Fruit fly (Drosophila melanogaster) S2 (cell line): Measurements from ENCODE around the gene CG5910.
A peak's percentile ranks its signal among the peaks of the same experiment; 100 is the strongest.

Source experiments
- CG8478 ChIP-seq: fragments of >200 bp; optimal IDR thresholded peaks from 2 replicates; lab custom pipeline; 2018
- CTCF ChIP-seq, 2 experiments: fragments of >200 bp; optimal IDR thresholded peaks; 2 replicates each; lab custom pipeline; 2018

Gene CG5910

DNA sequence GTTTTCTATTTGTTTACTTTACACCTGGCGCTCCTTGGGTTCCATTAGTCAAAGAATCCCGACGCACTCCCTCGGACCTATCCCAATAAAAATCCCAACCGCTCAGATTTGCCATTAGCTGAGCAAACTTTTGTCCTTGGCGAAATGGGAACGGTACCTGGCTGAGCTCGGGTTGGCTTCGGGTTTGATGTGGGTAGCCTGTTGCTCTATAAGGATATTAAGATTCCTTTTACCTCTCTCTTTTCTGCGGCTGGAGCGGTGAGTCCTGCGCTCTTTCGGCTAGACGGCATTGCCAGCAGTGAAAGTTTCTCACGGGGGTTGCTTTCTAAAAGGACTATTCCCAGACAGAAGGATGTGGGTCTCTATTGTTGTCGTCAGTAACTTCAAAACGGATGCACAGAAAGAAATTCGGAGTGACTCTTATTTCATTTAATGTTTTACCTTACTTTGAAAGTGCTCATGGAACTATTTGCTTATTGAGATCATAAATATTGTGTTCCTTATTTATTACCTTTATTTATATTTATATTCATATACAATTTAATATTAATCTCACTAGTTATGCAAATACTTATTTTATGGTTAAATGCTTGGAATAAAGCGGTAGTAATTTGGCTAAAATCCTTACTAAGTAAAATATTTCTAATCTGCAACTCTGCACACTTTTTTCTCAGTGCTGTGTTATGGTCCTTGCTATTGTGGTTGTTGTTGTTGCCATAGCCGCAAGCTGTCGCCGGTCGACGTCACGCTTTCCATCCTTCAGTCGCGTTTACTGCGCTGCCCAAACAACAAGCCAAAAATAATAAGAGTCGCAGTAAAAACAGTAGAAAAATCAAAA is at the start of gene CG5910:
Gene CG5910 (plus strand): TSS at position 788 of the 838 bp plus-strand sequence.
- TF ChIP-seq CTCF (optimal IDR thresholded peaks at IDR 0.05; lab: Kevin White, UChicago) = no peak
- TF ChIP-seq CG8478 (lab: Kevin White, UChicago) = no peak

DNA sequence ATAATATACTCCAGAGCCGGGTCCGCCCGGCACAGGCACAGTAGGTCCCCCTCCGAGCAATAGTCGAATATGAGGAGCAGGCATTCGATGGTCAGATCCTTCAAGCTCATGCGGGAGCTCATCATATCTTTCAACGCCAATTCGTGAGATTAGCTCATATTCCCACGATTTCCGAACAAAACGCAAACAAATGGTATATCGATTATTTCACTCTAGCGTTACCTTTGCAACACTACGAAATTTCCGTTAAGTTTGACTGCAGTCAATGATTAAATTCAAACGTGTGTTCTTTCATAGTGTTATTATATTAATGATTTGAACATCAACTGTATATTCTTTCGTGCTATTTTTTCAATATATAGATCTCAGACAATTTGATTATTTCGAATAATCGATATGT is 48.9 kb upstream of the CG5910 start, which contains the start of gene CG33969:
Gene CG33969 (minus strand): TSS at position 197 of the 400 bp plus-strand sequence.
- no peak for TF ChIP-seq CTCF (optimal IDR thresholded peaks at IDR 0.05; lab: Kevin White, UChicago)
- no peak for TF ChIP-seq CG8478 (lab: Kevin White, UChicago)

DNA sequence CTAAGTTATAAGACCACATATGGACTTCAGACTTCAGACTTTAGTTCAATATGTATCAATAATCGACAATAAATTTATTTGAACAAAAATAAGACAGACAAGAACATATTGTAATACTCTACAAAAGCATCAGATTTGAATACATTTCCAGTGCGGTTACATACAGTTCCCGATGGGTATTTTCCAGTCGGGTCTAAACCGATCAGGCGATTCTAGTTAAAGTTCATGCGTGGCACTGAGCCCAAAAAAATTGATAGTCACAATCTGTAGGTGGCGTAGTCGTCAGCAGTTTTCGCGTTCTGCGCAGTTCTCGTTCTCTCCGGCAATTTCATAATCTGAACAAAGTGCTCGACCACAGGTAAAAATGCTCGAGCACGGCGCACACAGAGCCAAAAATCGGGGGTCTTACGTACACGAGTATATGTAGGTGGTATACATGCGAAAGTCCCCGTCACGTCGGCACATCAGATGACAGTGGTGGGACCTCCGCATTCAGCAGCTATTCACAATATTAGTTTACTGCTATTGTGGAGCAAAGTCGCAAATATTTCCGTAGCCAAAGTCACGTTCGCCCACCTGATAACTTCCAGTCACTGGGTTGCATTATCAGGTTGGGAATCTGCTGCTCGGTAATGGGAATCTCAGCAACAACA is 46.8 kb upstream of the CG5910 start:
- TF ChIP-seq CTCF (optimal IDR thresholded peaks at IDR 0.05; lab: Kevin White, UChicago) (no peak), CG8478 (lab: Kevin White, UChicago) (no peak)

DNA sequence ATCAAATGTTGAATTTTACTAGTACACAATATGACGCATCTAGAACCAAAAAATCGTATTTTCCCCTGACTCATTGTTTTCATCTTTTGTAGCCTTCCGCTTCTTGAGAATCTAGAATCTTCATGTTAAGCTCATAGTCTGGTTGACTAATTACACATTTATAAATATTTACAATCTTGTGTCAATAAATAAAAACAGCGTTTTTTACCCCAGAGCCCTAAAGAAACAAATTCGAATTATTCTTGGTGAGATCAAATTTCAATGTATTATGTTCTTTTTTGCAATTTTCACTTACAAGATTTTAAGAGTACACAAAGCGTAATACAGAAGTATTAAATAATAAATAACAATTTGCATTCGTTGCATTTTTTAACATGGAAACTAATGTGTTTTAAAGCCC is 46.2 kb upstream of the CG5910 start:
- TF ChIP-seq CG8478 (lab: Kevin White, UChicago) (no peak), CTCF (optimal IDR thresholded peaks at IDR 0.05; lab: Kevin White, UChicago) (no peak)

DNA sequence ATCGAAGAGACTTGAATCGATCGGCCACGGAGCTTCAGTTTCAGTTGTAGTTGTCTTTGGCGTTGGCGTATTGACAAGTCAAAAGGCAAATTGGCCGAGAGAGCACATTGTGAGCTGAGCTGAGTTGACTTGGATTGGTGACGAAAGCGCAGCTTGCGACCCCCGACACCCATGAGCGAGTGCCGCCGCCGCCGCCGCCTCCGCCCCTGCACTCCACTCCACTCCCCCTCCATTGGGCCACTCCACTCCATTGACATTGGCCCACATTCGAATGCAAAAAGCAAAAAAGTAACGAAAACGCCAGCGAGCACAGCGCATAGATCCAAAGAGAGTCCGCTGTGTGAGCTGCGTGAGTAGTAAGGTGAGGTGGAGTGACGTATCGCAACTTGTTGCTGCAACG is 44.4 kb upstream of the CG5910 start:
- TF ChIP-seq CTCF (optimal IDR thresholded peaks at IDR 0.05; lab: Kevin White, UChicago) (no peak), CG8478 (lab: Kevin White, UChicago) (no peak)

DNA sequence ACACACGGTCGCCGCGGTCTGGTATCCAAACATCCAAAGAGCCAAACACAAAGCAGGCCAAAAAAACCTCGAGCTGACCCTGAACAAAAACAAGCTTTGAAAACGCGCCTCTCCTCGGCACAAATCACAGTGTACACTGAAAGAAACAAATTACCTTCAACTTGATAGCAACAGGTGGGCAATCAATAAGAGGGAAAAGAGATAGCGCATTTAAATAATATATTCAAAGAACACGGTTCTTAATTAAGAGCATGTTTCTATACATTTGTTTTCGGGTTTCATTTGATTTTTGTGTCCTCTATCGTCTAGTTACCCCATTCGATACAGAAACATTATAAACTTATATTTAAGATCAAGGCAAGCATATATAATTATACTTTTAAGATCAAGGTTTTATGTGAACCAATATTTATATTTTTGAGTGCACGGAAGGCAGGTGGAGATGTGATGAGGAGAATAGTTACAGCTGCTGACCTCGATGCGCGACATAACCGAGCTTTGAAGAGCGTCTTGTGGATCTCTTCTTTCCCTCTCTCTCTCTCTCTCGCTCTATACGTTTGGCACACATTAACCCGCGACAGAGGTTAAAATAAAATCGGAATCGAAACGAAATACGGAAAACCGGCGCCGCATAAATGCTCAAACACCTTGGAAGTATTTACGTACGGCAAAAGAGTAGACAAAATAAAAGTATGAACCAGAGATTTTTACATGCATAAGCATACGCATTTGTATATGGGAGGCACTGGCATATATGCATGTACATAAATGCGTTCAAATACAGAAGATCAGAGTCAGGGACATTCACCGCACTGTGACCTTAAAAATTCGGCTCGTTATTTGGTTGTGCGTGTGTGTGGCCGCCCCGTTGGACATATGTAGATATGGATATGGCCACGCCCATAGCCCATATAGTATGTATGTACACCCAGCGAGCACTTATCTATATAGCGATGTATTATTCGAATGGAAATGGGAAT is 43.7 kb upstream of the CG5910 start:
- TF ChIP-seq CG8478 (lab: Kevin White, UChicago) (no peak), CTCF (optimal IDR thresholded peaks at IDR 0.05; lab: Kevin White, UChicago) (no peak)

DNA sequence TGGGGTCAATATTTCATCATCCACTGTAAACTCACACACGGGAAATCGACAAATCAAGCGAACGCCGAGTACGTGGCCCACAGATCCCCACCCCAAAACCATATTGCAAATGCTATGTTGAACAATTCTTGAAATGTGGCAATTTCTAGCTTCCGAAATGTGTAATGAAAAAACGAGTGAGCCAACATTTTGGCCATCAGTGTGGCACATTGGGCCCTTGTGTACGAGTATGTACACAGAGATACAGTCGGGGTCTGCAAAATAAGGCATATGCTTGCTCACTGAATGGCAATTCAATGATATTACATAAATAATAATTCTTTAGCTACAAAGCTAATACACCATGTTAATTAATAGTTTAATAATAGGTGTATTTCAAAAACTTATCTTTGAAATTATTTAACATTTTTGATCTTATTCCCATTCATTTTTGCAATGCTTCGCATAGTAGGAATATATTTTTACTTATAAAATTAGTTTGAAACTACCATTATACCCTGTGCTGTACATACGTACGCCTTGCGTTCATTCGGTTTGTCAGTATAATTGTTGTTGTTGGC is 42.6 kb upstream of the CG5910 start:
- TF ChIP-seq CTCF (optimal IDR thresholded peaks at IDR 0.05; lab: Kevin White, UChicago) (no peak), CG8478 (lab: Kevin White, UChicago) (no peak)

DNA sequence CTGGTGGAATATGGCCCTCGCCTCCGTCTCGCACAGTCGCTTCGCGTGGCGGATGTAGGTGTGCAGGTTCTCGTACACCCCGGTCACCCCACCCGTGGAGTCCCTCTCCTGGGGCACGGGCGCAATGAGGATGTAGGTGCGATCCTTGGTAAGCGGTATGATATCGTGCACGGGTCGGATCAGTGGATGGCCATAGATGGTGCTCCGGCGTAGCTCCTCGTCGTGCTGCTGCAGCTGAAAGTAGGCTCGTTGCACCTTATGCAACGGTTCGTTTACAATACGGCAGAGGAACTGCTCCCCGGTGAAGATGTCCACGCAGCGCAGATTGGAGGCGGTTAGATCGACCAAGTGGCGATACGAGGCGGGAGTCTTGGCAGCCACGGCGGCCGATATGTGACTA is 41.7 kb upstream of the CG5910 start:
- no peak for TF ChIP-seq CG8478 (lab: Kevin White, UChicago)
- no peak for TF ChIP-seq CTCF (optimal IDR thresholded peaks at IDR 0.05; lab: Kevin White, UChicago)

DNA sequence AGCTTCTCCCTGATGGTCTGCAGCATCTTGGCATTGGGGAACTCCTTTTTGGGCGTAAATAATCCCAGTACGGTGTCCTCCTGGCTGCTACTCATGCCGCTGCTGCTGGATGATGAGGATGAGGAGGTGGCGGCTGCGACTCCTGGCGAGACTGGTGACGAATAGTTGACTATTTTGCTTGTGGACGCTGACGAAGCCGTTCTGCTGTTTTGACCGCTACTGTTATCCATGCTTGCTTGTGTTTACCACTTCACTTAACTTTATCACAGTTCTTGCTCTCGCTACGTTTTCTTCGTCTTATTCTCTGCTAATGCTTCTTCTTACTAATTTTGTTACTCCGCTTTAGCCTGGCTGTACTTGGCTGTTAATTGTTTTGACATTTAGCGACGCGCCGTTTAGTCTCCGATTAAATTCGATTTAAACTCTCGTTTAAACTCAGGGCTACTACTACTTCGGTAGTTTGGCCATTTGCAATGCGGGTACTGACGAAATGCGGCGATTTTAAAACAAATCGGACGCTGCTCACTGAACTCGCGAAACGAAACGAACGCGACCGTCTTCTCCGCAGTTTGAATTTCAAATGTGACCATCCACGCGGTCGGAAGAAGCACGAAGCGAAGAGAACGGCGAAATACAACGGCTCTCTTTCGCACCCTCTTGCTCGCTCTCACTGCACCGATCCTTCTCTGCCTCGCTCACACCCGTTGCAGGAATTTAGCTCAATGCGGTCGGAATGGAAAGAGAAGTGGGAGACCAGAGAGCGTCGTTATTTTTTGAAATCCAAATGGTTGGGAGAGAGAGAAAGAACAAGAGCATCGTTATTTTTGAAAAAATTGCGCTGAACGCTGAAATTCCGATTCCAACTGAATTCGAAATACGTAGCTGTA is 41.0 kb upstream of the CG5910 start, which contains the start of gene trbl:
Gene trbl (minus strand): TSS at position 584 of the 887 bp plus-strand sequence.
- TF ChIP-seq CG8478 (lab: Kevin White, UChicago) (no peak), CTCF (optimal IDR thresholded peaks at IDR 0.05; lab: Kevin White, UChicago) (peak in 1 of 2 experiments; percentile 3)

DNA sequence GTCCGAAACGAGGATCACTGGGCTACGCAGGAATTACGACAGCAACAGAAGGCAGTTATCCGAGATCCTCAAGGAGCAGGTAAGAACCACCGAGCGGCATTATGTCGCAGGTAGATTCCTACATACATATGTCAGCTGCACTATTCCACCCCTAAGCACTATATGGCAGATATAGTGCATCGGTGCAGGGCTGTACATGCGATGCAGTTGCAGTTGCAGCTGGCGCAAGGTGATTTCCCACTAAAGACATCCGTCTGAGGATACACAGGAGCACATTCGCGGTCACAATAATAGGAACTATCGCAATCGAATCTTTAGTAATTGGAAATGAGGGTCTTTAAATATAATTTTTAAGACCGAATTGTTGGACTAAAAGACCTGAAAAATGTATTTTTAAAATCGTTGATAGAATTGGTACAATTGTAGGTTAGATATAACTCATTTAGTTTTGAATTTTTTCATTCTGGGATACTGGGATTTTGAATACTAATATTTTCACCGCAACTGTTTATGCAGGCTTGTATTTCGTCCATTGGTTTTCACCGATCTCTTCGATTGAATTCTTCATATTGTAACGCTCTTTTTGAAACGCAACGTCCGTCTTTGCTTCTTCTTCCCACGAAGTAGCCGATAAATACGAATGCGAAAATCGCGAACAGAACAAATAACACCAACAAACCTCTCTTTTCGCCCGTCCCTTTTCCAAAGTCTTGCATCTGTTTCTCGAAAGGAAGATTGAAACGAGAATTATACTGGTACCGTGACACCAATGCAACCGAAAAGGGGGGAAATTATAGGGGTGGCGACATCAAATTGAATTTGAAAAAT is 39.3 kb upstream of the CG5910 start:
- no peak for TF ChIP-seq CG8478 (lab: Kevin White, UChicago)

DNA sequence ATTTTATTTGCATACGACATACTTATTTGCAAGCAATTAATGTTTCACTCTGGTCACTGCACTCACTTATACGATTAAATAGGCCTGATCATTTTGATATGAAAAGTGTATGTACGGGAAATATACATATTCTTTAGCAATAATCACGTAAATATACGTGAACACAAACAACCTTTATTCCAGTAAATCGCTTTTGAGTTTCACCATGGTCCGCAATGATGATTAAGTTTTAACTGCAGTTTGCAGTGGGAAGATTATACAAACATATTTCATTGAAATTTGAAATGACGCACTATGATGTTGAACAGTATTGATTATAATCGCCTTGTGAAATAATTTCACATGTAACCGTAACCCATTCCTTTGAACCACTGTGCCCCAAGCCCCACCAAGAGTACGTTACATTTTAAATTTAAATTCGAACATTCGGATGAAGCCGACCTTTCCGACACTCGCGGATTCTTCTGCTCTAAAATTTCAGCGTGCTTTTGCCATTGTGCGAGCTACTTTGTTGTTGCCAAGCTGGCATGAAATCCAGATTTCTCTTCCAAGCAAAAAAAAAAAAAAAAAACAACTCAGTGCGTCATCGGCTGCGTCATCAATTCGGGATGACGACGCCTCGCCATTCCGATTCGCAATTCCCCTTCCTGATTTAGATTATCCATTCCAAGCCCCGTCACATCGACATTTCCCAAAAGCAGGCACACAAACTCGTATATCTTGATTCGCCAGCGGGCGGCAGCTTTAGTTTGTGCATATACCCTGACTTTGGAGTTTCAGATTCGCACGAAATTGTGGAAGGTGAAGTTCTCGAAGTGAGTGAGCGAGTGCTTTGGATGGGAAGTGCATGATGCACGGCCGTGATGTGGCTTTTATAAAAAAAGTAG is 38.5 kb upstream of the CG5910 start:
- no peak for TF ChIP-seq CTCF (optimal IDR thresholded peaks at IDR 0.05; lab: Kevin White, UChicago)
- no peak for TF ChIP-seq CG8478 (lab: Kevin White, UChicago)
